Worm (Caenorhabditis elegans) whole organism, early embryonic: ENCODE measurements around the gene B0244.4.

ENCODE experiments used
- F13C5.2 ChIP-seq: sonication (generic microtip); optimal IDR thresholded peaks from 2 replicates; lab custom pipeline; 2017; ENCODE audit warnings: mild to moderate bottlenecking, missing genetic modification characterization, inconsistent platforms, missing compliant biosample characterization
- ama-1 ChIP-seq: fragments of 150-350 bp; optimal IDR thresholded peaks from 2 replicates; lab custom pipeline; 2014
- ceh-13 ChIP-seq: fragments of 200-800 bp; sonication (Bioruptor generic); optimal IDR thresholded peaks from 2 replicates; lab custom pipeline; 2018; ENCODE audit warnings: mild to moderate bottlenecking, missing genetic modification characterization, missing compliant biosample characterization
- ets-7 ChIP-seq: sonication (generic microtip); optimal IDR thresholded peaks from 2 replicates; lab custom pipeline; 2016; ENCODE audit warnings: missing genotype, missing genetic modification characterization, missing compliant biosample characterization
- flt-1 ChIP-seq: fragments of 200-800 bp; sonication (Bioruptor generic); IDR thresholded peaks from 2 replicates; pipeline ENCODE4 v1.3.6; 2022; ENCODE audit warnings: missing genetic modification characterization, missing compliant biosample characterization
- hmg-4 ChIP-seq: fragments of 200-800 bp; sonication (Bioruptor generic); optimal IDR thresholded peaks from 2 replicates; lab custom pipeline; 2018; ENCODE audit warnings: mild to moderate bottlenecking, missing genetic modification characterization, missing compliant biosample characterization
- pes-1 ChIP-seq: fragments of 200-800 bp; sonication (Bioruptor generic); IDR thresholded peaks from 2 replicates; pipeline ENCODE4 v1.3.6; 2022; ENCODE audit warnings: missing genetic modification reagents, missing genetic modification characterization, missing compliant biosample characterization
- sea-1 ChIP-seq: fragments of 200-800 bp; sonication (Bioruptor generic); conservative IDR thresholded peaks from 2 replicates; pipeline ENCODE4 v1.3.6; 2022; ENCODE audit warnings: missing genetic modification characterization, missing compliant biosample characterization
- tbx-37 ChIP-seq: fragments of 200-800 bp; sonication (Bioruptor generic); conservative IDR thresholded peaks from 2 replicates; pipeline ENCODE4 v1.3.6; 2022; ENCODE audit warnings: missing genetic modification reagents, missing genetic modification characterization, missing compliant biosample characterization

- TF ChIP-seq ets-7 (tag; lab: Kevin White, UChicago) (no peak), pes-1 (GFP tag; lab: Robert Waterston, UW) (no peak), hmg-4 (GFP tag; lab: Kevin White, UChicago) (no peak), ama-1 (no peak), F13C5.2 (no peak), flt-1 (GFP tag; lab: Robert Waterston, UW) (no peak), sea-1 (GFP tag; lab: Robert Waterston, UW) (no peak), tbx-37 (GFP tag; lab: Robert Waterston, UW) (no peak), ceh-13 (GFP tag; lab: Kevin White, UChicago) (no peak)
These were observed 38.1 kb downstream of the B0244.4 start, which contains the start of gene Y37B11A.3 for ce11 chrIII:5785273-5785929.
